Fruit fly (Drosophila melanogaster): Measurements from ENCODE around the gene Polr2B.

Polr2B gene

DNA sequence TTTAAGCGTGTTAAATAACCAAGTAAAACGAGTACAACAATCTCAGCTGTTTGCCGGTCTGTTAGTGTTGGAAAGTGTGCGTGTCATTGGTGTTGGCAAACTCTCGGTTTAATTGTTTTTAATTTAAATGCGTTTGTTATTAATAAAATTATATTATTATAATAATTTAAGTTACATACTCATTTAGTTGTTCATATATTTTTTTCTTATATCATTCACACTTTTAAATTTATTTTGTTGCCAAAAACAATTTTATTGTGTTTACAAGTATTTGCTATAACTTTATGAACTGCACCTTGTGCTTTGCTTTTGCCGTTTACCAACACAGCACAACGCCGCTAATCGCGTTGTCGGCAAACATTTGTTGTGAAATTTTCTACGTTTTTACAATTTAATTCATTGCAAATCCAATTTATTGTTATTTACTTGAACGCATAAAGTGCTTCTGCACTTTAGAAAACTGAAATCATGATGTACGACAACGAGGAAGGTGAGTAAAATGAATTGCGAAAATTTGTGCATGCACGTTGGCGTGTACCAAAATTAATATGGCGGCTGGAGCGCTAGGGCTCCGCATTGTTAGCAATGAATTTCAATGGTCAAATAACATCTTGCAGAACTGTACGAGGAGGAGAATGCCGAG lies at the start of gene Polr2B, which contains the start of gene 140up:
TSS of gene Polr2B (plus strand) at position 313 of the 643 bp plus-strand sequence.
TSS of gene 140up (minus strand) at position 70 of the 643 bp plus-strand sequence.
- TF ChIP-seq Max (GFP tag; optimal IDR thresholded peaks at IDR 0.05): peak; percentile 89
- peak; percentile 91 for TF ChIP-seq ara (GFP tag; IDR thresholded peaks at IDR 0.05)
- TF ChIP-seq dm (GFP tag; optimal IDR thresholded peaks at IDR 0.05): peak; percentile 18
- peak; percentile 74 for TF ChIP-seq schlank (tag; optimal IDR thresholded peaks at IDR 0.05)
- TF ChIP-seq slbo (GFP tag; IDR thresholded peaks at IDR 0.05): peak; percentile 97
- peak; percentile 57 for TF ChIP-seq Sry-β (GFP tag; optimal IDR thresholded peaks at IDR 0.05)
- TF ChIP-seq CG4854 (GFP tag; optimal IDR thresholded peaks at IDR 0.05): peak; percentile 74
- TF ChIP-seq bbx (GFP tag; IDR thresholded peaks at IDR 0.05; ENCODE audit: partially characterized antibody): no peak
- peak; percentile 70 for TF ChIP-seq CG8765 (GFP tag; IDR thresholded peaks at IDR 0.05)
- TF ChIP-seq hbn (GFP tag; IDR thresholded peaks at IDR 0.05; ENCODE audit: partially characterized antibody): no peak
- TF ChIP-seq CG9876 (GFP tag; optimal IDR thresholded peaks at IDR 0.05): peak; percentile 55
- TF ChIP-seq CG43689 (GFP tag; IDR thresholded peaks at IDR 0.05): peak; percentile 74
- TF ChIP-seq corto (GFP tag; optimal IDR thresholded peaks at IDR 0.05): peak; percentile 58
- peak; percentile 74 for TF ChIP-seq shn (GFP tag; optimal IDR thresholded peaks at IDR 0.05)
- peak; percentile 93 for TF ChIP-seq HmgZ (tag; optimal IDR thresholded peaks at IDR 0.05)
- peak; percentile 77 for TF ChIP-seq CG7786 (GFP tag; optimal IDR thresholded peaks at IDR 0.05)
- TF ChIP-seq gcm (GFP tag; optimal IDR thresholded peaks at IDR 0.05): peak; percentile 89
- peak; percentile 97 for TF ChIP-seq Xrp1 (GFP tag; IDR thresholded peaks at IDR 0.05)
- peak; percentile 44; the same call in 1 of the 2 replicates for TF ChIP-seq Dip2 (GFP tag; IDR thresholded peaks at IDR 0.05)
- no peak for TF ChIP-seq br (optimal IDR thresholded peaks at IDR 0.05)
- peak; percentile 91 for TF ChIP-seq CG4820 (GFP tag; optimal IDR thresholded peaks at IDR 0.05)
- TF ChIP-seq Dfd (GFP tag; optimal IDR thresholded peaks at IDR 0.05): no peak
- TF ChIP-seq CG8388 (GFP tag; optimal IDR thresholded peaks at IDR 0.05): peak; percentile 89
- no peak for TF ChIP-seq cad (GFP tag; optimal IDR thresholded peaks at IDR 0.05)
- TF ChIP-seq Sox102F (GFP tag; optimal IDR thresholded peaks at IDR 0.05): peak; percentile 95
- peak; percentile 71 for TF ChIP-seq tx (GFP tag; optimal IDR thresholded peaks at IDR 0.05)
- TF ChIP-seq cg (GFP tag; optimal IDR thresholded peaks at IDR 0.05): no peak
- TF ChIP-seq CG6791 (GFP tag; IDR thresholded peaks at IDR 0.05; ENCODE audit: partially characterized antibody): no peak
- TF ChIP-seq croc (GFP tag; conservative IDR thresholded peaks at IDR 0.05): peak; percentile 86
- TF ChIP-seq CG2889 (GFP tag; IDR thresholded peaks at IDR 0.05): peak; percentile 89
- TF ChIP-seq CG12769 (tag; optimal IDR thresholded peaks at IDR 0.05): no peak
- TF ChIP-seq CG9797 (GFP tag; optimal IDR thresholded peaks at IDR 0.05): peak; percentile 9
- TF ChIP-seq unc-4 (GFP tag; IDR thresholded peaks at IDR 0.05; ENCODE audit: partially characterized antibody): no peak
- peak; percentile 92 for TF ChIP-seq CG3281 (GFP tag; optimal IDR thresholded peaks at IDR 0.05)
- peak; percentile 44; the same call in 1 of the 3 replicates for TF ChIP-seq sr (GFP tag; IDR thresholded peaks at IDR 0.05)
- TF ChIP-seq CG12744 (GFP tag; optimal IDR thresholded peaks at IDR 0.05): peak; percentile 55
- peak; percentile 26 for TF ChIP-seq Hmx (GFP tag; optimal IDR thresholded peaks at IDR 0.05)
- TF ChIP-seq CG9932 (GFP tag; IDR thresholded peaks at IDR 0.05): peak; percentile 97
- peak; percentile 46 for TF ChIP-seq CG4282 (GFP tag; optimal IDR thresholded peaks at IDR 0.05)
- TF ChIP-seq twi (tag; optimal IDR thresholded peaks at IDR 0.05): peak; percentile 90
- peak; percentile 87 for TF ChIP-seq Hsf (GFP tag; optimal IDR thresholded peaks at IDR 0.05)
- peak; percentile 73 for TF ChIP-seq CG2875 (GFP tag; optimal IDR thresholded peaks at IDR 0.05)
- TF ChIP-seq HLH4C (GFP tag; IDR thresholded peaks at IDR 0.05; ENCODE audit: partially characterized antibody): no peak
- TF ChIP-seq zfh1 (GFP tag; IDR thresholded peaks at IDR 0.05): peak; percentile 88
- no peak for TF ChIP-seq usp (GFP tag; optimal IDR thresholded peaks at IDR 0.05)
- TF ChIP-seq gsb-n (tag; optimal IDR thresholded peaks at IDR 0.05): peak; percentile 92
- peak; percentile 84 for TF ChIP-seq ci (GFP tag; IDR thresholded peaks at IDR 0.05)
- peak; percentile 97 for TF ChIP-seq CG30403 (GFP tag; optimal IDR thresholded peaks at IDR 0.05)
- peak; percentile 69 for TF ChIP-seq CG11696 (GFP tag; IDR thresholded peaks at IDR 0.05)
- peak; percentile 85 for TF ChIP-seq Usf (GFP tag; optimal IDR thresholded peaks at IDR 0.05)
- TF ChIP-seq ftz-f1 (GFP tag; optimal IDR thresholded peaks at IDR 0.05): peak; percentile 18

Measured in whole organism, embryonic.